Worm (Caenorhabditis elegans): Measurements from ENCODE around the gene elo-9.
A peak's percentile ranks its signal among the peaks of the same experiment; 100 is the strongest.

DNA sequence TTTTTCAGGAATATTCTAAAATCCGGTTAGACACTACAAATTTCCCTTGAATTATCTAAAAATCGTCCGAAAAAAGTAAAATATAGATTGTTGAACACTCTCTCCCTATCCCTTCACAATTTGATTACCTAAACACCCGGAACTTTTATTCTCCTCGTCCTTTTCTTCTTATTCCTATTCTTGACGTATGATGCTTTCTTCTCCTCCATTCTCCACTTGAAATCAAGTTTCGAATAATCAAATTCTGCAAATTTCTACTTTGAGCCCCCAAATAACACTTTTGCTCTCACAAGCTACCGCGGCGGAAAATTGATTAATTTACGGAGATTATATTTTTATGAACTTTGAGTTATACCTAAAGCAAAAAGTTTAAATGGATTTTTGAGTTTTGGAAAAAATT lies 25.6 kb downstream of the elo-9 start:
- TF ChIP-seq nhr-76 (tag; optimal IDR thresholded peaks at IDR 0.05) (no peak), nhr-90 (tag; optimal IDR thresholded peaks at IDR 0.05; ENCODE audit: poor library complexity) (no peak), ama-1 (optimal IDR thresholded peaks at IDR 0.05) (no peak), snpc-4 (tag; optimal IDR thresholded peaks at IDR 0.05) (no peak), ces-1 (GFP tag; optimal IDR thresholded peaks at IDR 0.05) (peak; percentile 49), nhr-77 (tag; optimal IDR thresholded peaks at IDR 0.05) (no peak)

Measured in whole organism, L1 larva.